Fruit fly (Drosophila melanogaster) whole organism, embryonic: ENCODE data around the gene Mkk4.

Experiments
- Abd-B ChIP-seq: fragments of 200-800 bp; sonication (Bioruptor generic); optimal IDR thresholded peaks from 2 replicates; lab custom pipeline; 2018; ENCODE audit warnings: missing biosample characterization, mild to moderate bottlenecking, missing genetic modification characterization, moderate library complexity
- B-H1 ChIP-seq: fragments of 200-800 bp; sonication (Bioruptor generic); IDR thresholded peaks from 3 replicates; pipeline ENCODE4 v1.3.6; 2022; ENCODE audit warnings: missing biosample characterization, missing genetic modification characterization
- CG10431 ChIP-seq: fragments of 200-800 bp; sonication (Bioruptor generic); optimal IDR thresholded peaks from 3 replicates; lab custom pipeline; 2018; ENCODE audit warnings: missing biosample characterization, mild to moderate bottlenecking, missing genetic modification characterization
- CG12299 ChIP-seq: fragments of 200-800 bp; sonication (Bioruptor generic); optimal IDR thresholded peaks from 2 replicates; lab custom pipeline; 2018; ENCODE audit warnings: missing biosample characterization, mild to moderate bottlenecking, missing genetic modification characterization
- CG16813 ChIP-seq: fragments of 200-800 bp; sonication (Bioruptor generic); IDR thresholded peaks from 3 replicates; pipeline ENCODE4 v1.3.6; 2022; ENCODE audit warnings: missing biosample characterization, missing genetic modification characterization; ENCODE audit not compliant: partially characterized antibody
- CG17186 ChIP-seq: fragments of 200-800 bp; sonication (Bioruptor generic); optimal IDR thresholded peaks from 3 replicates; lab custom pipeline; 2017; ENCODE audit warnings: missing biosample characterization, missing genetic modification reagents, missing genetic modification characterization
- CG17328 ChIP-seq: fragments of 200-800 bp; sonication (Bioruptor generic); IDR thresholded peaks from 2 replicates; pipeline ENCODE4 v1.3.6; 2022; ENCODE audit warnings: missing biosample characterization, missing genetic modification characterization
- CG17568 ChIP-seq: fragments of 200-800 bp; sonication (Bioruptor generic); optimal IDR thresholded peaks from 2 replicates; lab custom pipeline; 2018; ENCODE audit warnings: missing biosample characterization, mild to moderate bottlenecking, missing genetic modification characterization, moderate library complexity
- CG2712 ChIP-seq: fragments of 200-800 bp; optimal IDR thresholded peaks from 3 replicates; lab custom pipeline; 2019; ENCODE audit warnings: missing biosample characterization, mild to moderate bottlenecking, missing genetic modification characterization, moderate library complexity
- CG3163 ChIP-seq: fragments of 200-800 bp; sonication (Bioruptor generic); optimal IDR thresholded peaks from 3 replicates; lab custom pipeline; 2016; ENCODE audit warnings: missing biosample characterization, missing genetic modification characterization
- CG33213 ChIP-seq: fragments of 200-800 bp; sonication (Bioruptor generic); optimal IDR thresholded peaks from 3 replicates; lab custom pipeline; 2016; ENCODE audit warnings: missing biosample characterization, missing genetic modification characterization
- CG33557 ChIP-seq: fragments of 200-800 bp; sonication (Bioruptor generic); optimal IDR thresholded peaks from 2 replicates; lab custom pipeline; 2019; ENCODE audit warnings: missing biosample characterization, mild to moderate bottlenecking, missing genetic modification characterization, moderate library complexity
- CG4360 ChIP-seq: fragments of 200-800 bp; sonication (Bioruptor generic); IDR thresholded peaks from 2 replicates; pipeline ENCODE4 v1.3.6; 2022; ENCODE audit warnings: missing biosample characterization, missing genetic modification characterization
- CG6272 ChIP-seq: fragments of 200-800 bp; sonication (Bioruptor generic); IDR thresholded peaks from 2 replicates; pipeline ENCODE4 v1.3.6; 2022; ENCODE audit warnings: missing biosample characterization, missing genetic modification characterization
- CG6813 ChIP-seq: fragments of 200-800 bp; sonication (Bioruptor generic); optimal IDR thresholded peaks from 2 replicates; lab custom pipeline; 2017; ENCODE audit warnings: missing biosample characterization, missing genetic modification characterization, mild to moderate bottlenecking, moderate library complexity, missing genetic modification reagents
- CG6854 ChIP-seq: fragments of 200-800 bp; sonication (Bioruptor generic); optimal IDR thresholded peaks from 3 replicates; lab custom pipeline; 2017; ENCODE audit warnings: missing biosample characterization, mild to moderate bottlenecking, missing genetic modification characterization
- CG9609 ChIP-seq: fragments of 200-800 bp; sonication (Bioruptor generic); optimal IDR thresholded peaks from 3 replicates; lab custom pipeline; 2016; ENCODE audit warnings: missing biosample characterization, missing genetic modification characterization
- CG9727 ChIP-seq: fragments of 200-800 bp; sonication (Bioruptor generic); optimal IDR thresholded peaks from 3 replicates; lab custom pipeline; 2017; ENCODE audit warnings: missing biosample characterization, mild to moderate bottlenecking, missing genetic modification characterization
- Deaf1 ChIP-seq: fragments of 200-800 bp; optimal IDR thresholded peaks from 3 replicates; lab custom pipeline; 2019; ENCODE audit warnings: missing biosample characterization, mild to moderate bottlenecking, missing genetic modification characterization, moderate library complexity
- Dp ChIP-seq: fragments of 200-800 bp; sonication (Bioruptor generic); optimal IDR thresholded peaks from 2 replicates; lab custom pipeline; 2018; ENCODE audit warnings: missing biosample characterization, mild to moderate bottlenecking, missing genetic modification characterization, moderate library complexity
- E2f2 ChIP-seq: fragments of 200-800 bp; sonication (Bioruptor generic); IDR thresholded peaks from 2 replicates; pipeline ENCODE4 v1.3.6; 2022; ENCODE audit warnings: missing biosample characterization, missing genetic modification characterization
- Ets97D ChIP-seq: fragments of 200-800 bp; sonication (Bioruptor generic); optimal IDR thresholded peaks from 3 replicates; lab custom pipeline; 2016; ENCODE audit warnings: missing biosample characterization, missing genetic modification characterization
- H15 ChIP-seq: fragments of 200-800 bp; sonication (Bioruptor generic); IDR thresholded peaks from 3 replicates; pipeline ENCODE4 v1.3.6; 2022; ENCODE audit warnings: missing biosample characterization, missing genetic modification characterization
- MESR4 ChIP-seq: fragments of 200-800 bp; sonication (Bioruptor generic); optimal IDR thresholded peaks from 2 replicates; lab custom pipeline; 2018; ENCODE audit warnings: missing biosample characterization, mild to moderate bottlenecking, missing genetic modification characterization, moderate library complexity
- Max ChIP-seq: fragments of 200-800 bp; sonication (Bioruptor generic); optimal IDR thresholded peaks from 2 replicates; lab custom pipeline; 2016; ENCODE audit warnings: missing biosample characterization, mild to moderate bottlenecking, missing genetic modification characterization
- Scr ChIP-seq: fragments of 200-800 bp; sonication (Bioruptor generic); IDR thresholded peaks from 2 replicates; pipeline ENCODE4 v1.3.6; 2022; ENCODE audit warnings: missing biosample characterization, missing genetic modification characterization; ENCODE audit not compliant: partially characterized antibody
- al ChIP-seq: fragments of 200-800 bp; sonication (Bioruptor generic); IDR thresholded peaks from 2 replicates; pipeline ENCODE4 v1.3.6; 2022; ENCODE audit warnings: missing biosample characterization, missing genetic modification characterization
- ara ChIP-seq: fragments of 200-800 bp; sonication (Bioruptor generic); IDR thresholded peaks from 2 replicates; pipeline ENCODE4 v1.3.6; 2022; ENCODE audit warnings: missing biosample characterization, missing genetic modification characterization
- disco-r ChIP-seq: fragments of 200-800 bp; sonication (Bioruptor generic); optimal IDR thresholded peaks from 2 replicates; lab custom pipeline; 2016; ENCODE audit warnings: missing biosample characterization, missing genetic modification characterization
- dm ChIP-seq: fragments of 200-800 bp; sonication (Bioruptor generic); optimal IDR thresholded peaks from 3 replicates; lab custom pipeline; 2016; ENCODE audit warnings: missing biosample characterization, missing genetic modification characterization
- eyg ChIP-seq: fragments of 200-800 bp; sonication (Bioruptor generic); optimal IDR thresholded peaks from 3 replicates; lab custom pipeline; 2016; ENCODE audit warnings: missing biosample characterization, missing genetic modification characterization
- gro ChIP-seq: fragments of 200-800 bp; sonication (Bioruptor generic); optimal IDR thresholded peaks from 2 replicates; lab custom pipeline; 2016; ENCODE audit warnings: missing biosample characterization, missing genetic modification characterization
- inv ChIP-seq: fragments of 200-800 bp; sonication (Bioruptor generic); IDR thresholded peaks from 2 replicates; pipeline ENCODE4 v1.3.6; 2022; ENCODE audit warnings: missing biosample characterization, missing genetic modification characterization; ENCODE audit not compliant: partially characterized antibody
- jumu ChIP-seq: fragments of 200-800 bp; sonication (Bioruptor generic); optimal IDR thresholded peaks from 3 replicates; lab custom pipeline; 2016; ENCODE audit warnings: missing biosample characterization, missing genetic modification characterization
- lbe ChIP-seq: fragments of 200-800 bp; sonication (Bioruptor generic); optimal IDR thresholded peaks from 2 replicates; lab custom pipeline; 2016; ENCODE audit warnings: missing biosample characterization, mild to moderate bottlenecking, missing genetic modification characterization
- mld ChIP-seq: fragments of 200-800 bp; sonication (Bioruptor generic); IDR thresholded peaks from 3 replicates; pipeline ENCODE4 v1.3.6; 2022; ENCODE audit warnings: missing biosample characterization, missing genetic modification characterization; ENCODE audit not compliant: partially characterized antibody
- nerfin-1 ChIP-seq: fragments of 200-800 bp; sonication (Bioruptor generic); optimal IDR thresholded peaks from 3 replicates; lab custom pipeline; 2019; ENCODE audit warnings: missing biosample characterization, mild to moderate bottlenecking, missing genetic modification characterization, moderate library complexity
- oc ChIP-seq: fragments of 200-800 bp; sonication (Bioruptor generic); optimal IDR thresholded peaks from 2 replicates; lab custom pipeline; 2018; ENCODE audit warnings: missing biosample characterization, mild to moderate bottlenecking, missing genetic modification characterization, moderate library complexity
- org-1 ChIP-seq: fragments of 200-800 bp; sonication (Bioruptor generic); optimal IDR thresholded peaks from 2 replicates; lab custom pipeline; 2017; ENCODE audit warnings: missing biosample characterization, missing genetic modification characterization
- phol ChIP-seq: fragments of 200-800 bp; sonication (Bioruptor generic); optimal IDR thresholded peaks from 3 replicates; lab custom pipeline; 2018; ENCODE audit warnings: missing biosample characterization, mild to moderate bottlenecking, missing genetic modification characterization, moderate library complexity
- schlank ChIP-seq: fragments of 200-800 bp; sonication (Bioruptor generic); optimal IDR thresholded peaks from 2 replicates; lab custom pipeline; 2018; ENCODE audit warnings: missing biosample characterization, mild to moderate bottlenecking, missing genetic modification characterization
- sima ChIP-seq: fragments of 200-800 bp; sonication (Bioruptor generic); optimal IDR thresholded peaks from 2 replicates; lab custom pipeline; 2016; ENCODE audit warnings: missing biosample characterization, missing genetic modification characterization
- sr ChIP-seq: fragments of 200-800 bp; sonication (Bioruptor generic); IDR thresholded peaks from 3 replicates; pipeline ENCODE4 v1.3.6; 2022; ENCODE audit warnings: missing biosample characterization, missing genetic modification characterization
- ssp ChIP-seq: fragments of 200-800 bp; sonication (Bioruptor generic); IDR thresholded peaks from 2 replicates; pipeline ENCODE4 v1.3.6; 2022; ENCODE audit warnings: missing biosample characterization, missing genetic modification characterization
- twi ChIP-seq: fragments of 200-800 bp; optimal IDR thresholded peaks from 2 replicates; lab custom pipeline; 2019; ENCODE audit warnings: missing biosample characterization, mild to moderate bottlenecking, missing genetic modification characterization, moderate library complexity
- unpg ChIP-seq: fragments of 200-800 bp; sonication (Bioruptor generic); optimal IDR thresholded peaks from 3 replicates; lab custom pipeline; 2018; ENCODE audit warnings: missing biosample characterization, mild to moderate bottlenecking, missing genetic modification characterization, moderate library complexity
- wek ChIP-seq: fragments of 200-800 bp; sonication (Bioruptor generic); optimal IDR thresholded peaks from 3 replicates; lab custom pipeline; 2018; ENCODE audit warnings: missing biosample characterization, mild to moderate bottlenecking, missing genetic modification characterization, moderate library complexity
- zen ChIP-seq: fragments of 200-800 bp; sonication (Bioruptor generic); optimal IDR thresholded peaks from 3 replicates; lab custom pipeline; 2018; ENCODE audit warnings: missing biosample characterization, mild to moderate bottlenecking, missing genetic modification characterization, moderate library complexity

Mkk4 gene

DNA sequence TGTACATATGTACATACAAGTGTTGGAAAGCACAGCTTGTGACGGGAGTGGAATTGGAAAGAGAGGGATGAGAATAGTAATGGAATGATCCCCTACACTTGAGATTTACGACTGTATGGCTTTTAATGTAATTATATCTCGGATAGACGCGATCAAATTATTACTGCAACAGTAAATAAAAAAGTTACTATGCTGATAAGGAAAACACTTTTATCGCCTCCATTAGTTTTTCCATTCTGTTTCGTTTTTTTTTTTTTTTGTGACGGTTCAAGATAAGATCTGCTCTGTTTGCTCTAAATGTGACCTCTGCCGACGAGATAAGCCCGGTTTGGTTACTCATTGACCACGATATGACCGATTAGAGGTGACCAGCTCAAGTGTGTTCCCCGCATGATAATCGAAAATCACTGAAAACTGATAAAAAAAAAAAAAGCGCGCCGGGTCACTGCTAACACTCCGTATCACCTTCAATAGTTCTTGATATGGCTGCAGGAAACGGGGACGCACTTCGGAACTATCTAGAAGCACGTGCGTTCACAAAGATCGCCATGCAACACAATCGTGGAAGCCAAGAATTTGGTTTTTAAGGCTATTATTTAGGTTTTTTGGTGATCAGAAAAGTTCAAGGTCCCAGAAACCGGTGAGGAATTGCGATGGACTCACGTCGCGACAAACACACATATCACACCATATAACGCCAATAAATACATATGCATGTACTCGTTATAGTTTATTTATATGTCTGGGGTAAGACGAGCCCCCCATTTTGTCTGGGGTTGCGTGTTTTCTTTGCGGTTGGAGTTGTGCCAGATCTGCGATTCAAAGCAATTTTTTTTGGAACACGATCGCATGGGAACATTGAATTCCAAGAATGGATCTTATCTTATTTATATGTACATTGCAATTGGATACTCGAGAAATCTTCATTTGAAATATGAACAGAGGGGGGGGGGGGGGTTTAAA is 20.2 kb upstream of the Mkk4 start, which contains the start of gene p (continued):
- TF ChIP-seq Dp (GFP tag; lab: Kevin White, UChicago) (no peak), Scr (GFP tag; lab: Robert Waterston, UW) (no peak), Ets97D (GFP tag; lab: Kevin White, UChicago) (no peak), sr (no peak), CG17568 (GFP tag; lab: Kevin White, UChicago) (peak; percentile 54), CG12299 (peak; percentile 37), CG9727 (GFP tag; lab: Kevin White, UChicago) (peak; percentile 37), org-1 (GFP tag; lab: Kevin White, UChicago) (peak; percentile 9), CG17186 (GFP tag; lab: Kevin White, UChicago) (no peak), jumu (GFP tag; lab: Kevin White, UChicago) (no peak), ssp (GFP tag; lab: Robert Waterston, UW) (no peak), twi (tag; lab: Kevin White, UChicago) (no peak), nerfin-1 (peak; percentile 57), lbe (no peak), gro (GFP tag; lab: Kevin White, UChicago) (no peak), eyg (no peak), CG17328 (0 out of 2 replicates have a peak, but pooled peaks have one; percentile 22), CG33213 (GFP tag; lab: Kevin White, UChicago) (peak; percentile 6), sima (no peak), dm (GFP tag; lab: Kevin White, UChicago) (no peak), inv (GFP tag; lab: Robert Waterston, UW) (no peak), Abd-B (no peak), schlank (peak; percentile 47), CG6813 (GFP tag; lab: Kevin White, UChicago) (peak; percentile 5), CG4360 (no peak), Max (GFP tag; lab: Kevin White, UChicago) (no peak), E2f2 (GFP tag; lab: Robert Waterston, UW) (no peak), CG16813 (GFP tag; lab: Robert Waterston, UW) (no peak), disco-r (GFP tag; lab: Kevin White, UChicago) (no peak), B-H1 (no peak; the same call in 2 of the 3 replicates), CG10431 (GFP tag; lab: Kevin White, UChicago) (peak; percentile 59), CG6272 (GFP tag; lab: Robert Waterston, UW) (no peak), wek (peak; percentile 39), unpg (GFP tag; lab: Kevin White, UChicago) (peak; percentile 58), phol (tag; lab: Kevin White, UChicago) (peak; percentile 38), ara (GFP tag; lab: Robert Waterston, UW) (no peak), CG6854 (no peak), al (GFP tag; lab: Robert Waterston, UW) (no peak), CG3163 (peak; percentile 29), Deaf1 (tag; lab: Kevin White, UChicago) (no peak), MESR4 (GFP tag; lab: Kevin White, UChicago) (no peak), CG33557 (GFP tag; lab: Kevin White, UChicago) (peak; percentile 63), CG9609 (peak; percentile 0), oc (no peak), CG2712 (tag; lab: Kevin White, UChicago) (peak; percentile 14), zen (tag; lab: Kevin White, UChicago) (no peak), mld (GFP tag; lab: Robert Waterston, UW) (no peak), H15 (no peak)
